Fruit fly (Drosophila melanogaster): Measurements from ENCODE around the gene CG13133.

CG13133 gene

dm6 chr2L:10057236-10057635 is 35.0 kb downstream of the CG13133 start (continued):
- peak; percentile 80 for TF ChIP-seq CG11093 (GFP tag; IDR thresholded peaks at IDR 0.05)
- no peak for TF ChIP-seq aop (GFP tag; IDR thresholded peaks at IDR 0.05)
- peak; percentile 60 for TF ChIP-seq Sox100B (GFP tag; optimal IDR thresholded peaks at IDR 0.05)
- no peak for TF ChIP-seq CG13287 (GFP tag; IDR thresholded peaks at IDR 0.05; ENCODE audit: partially characterized antibody)
- no peak for TF ChIP-seq CG14965 (GFP tag; optimal IDR thresholded peaks at IDR 0.05; ENCODE audit: borderline replicate concordance)
- peak; percentile 24 for TF ChIP-seq CG5180 (GFP tag; optimal IDR thresholded peaks at IDR 0.05)
- peak; percentile 82 for TF ChIP-seq Hsf (GFP tag; optimal IDR thresholded peaks at IDR 0.05)
- no peak for TF ChIP-seq CG10431 (GFP tag; optimal IDR thresholded peaks at IDR 0.05)
- no peak for TF ChIP-seq pfk (GFP tag; optimal IDR thresholded peaks at IDR 0.05)
- TF ChIP-seq CG4424 (GFP tag; optimal IDR thresholded peaks at IDR 0.05), result peak; percentile 85
- TF ChIP-seq CG1832 (GFP tag; optimal IDR thresholded peaks at IDR 0.05), result no peak
- TF ChIP-seq Nf-YA (GFP tag; IDR thresholded peaks at IDR 0.05), result peak; percentile 64; the same call in 1 of the 2 replicates
- no peak for TF ChIP-seq sc (optimal IDR thresholded peaks at IDR 0.05)
- TF ChIP-seq sc (GFP tag; optimal IDR thresholded peaks at IDR 0.05), result peak; percentile 55
- peak; percentile 73 for TF ChIP-seq oc (tag; optimal IDR thresholded peaks at IDR 0.05)
- no peak for TF ChIP-seq chinmo (GFP tag; IDR thresholded peaks at IDR 0.05; ENCODE audit: partially characterized antibody)
- TF ChIP-seq CG3065 (GFP tag; optimal IDR thresholded peaks at IDR 0.05), result peak; percentile 32
- TF ChIP-seq CG12219 (GFP tag; optimal IDR thresholded peaks at IDR 0.05), result peak; percentile 65
- peak; percentile 49 for TF ChIP-seq CG12769 (tag; optimal IDR thresholded peaks at IDR 0.05)
- peak; percentile 23; the same call in 1 of the 2 replicates for TF ChIP-seq Atf6 (GFP tag; IDR thresholded peaks at IDR 0.05)
- TF ChIP-seq CG16815 (GFP tag; optimal IDR thresholded peaks at IDR 0.05), result peak; percentile 74
- TF ChIP-seq wdn (GFP tag; IDR thresholded peaks at IDR 0.05), result 0 out of 2 replicates have a peak, but pooled peaks have one; percentile 34
- peak; percentile 62 for TF ChIP-seq CG5245 (GFP tag; optimal IDR thresholded peaks at IDR 0.05)
- no peak for TF ChIP-seq CG6765 (GFP tag; optimal IDR thresholded peaks at IDR 0.05)
- no peak for TF ChIP-seq Nf-YC (tag; optimal IDR thresholded peaks at IDR 0.05)
- no peak for TF ChIP-seq pros (GFP tag; optimal IDR thresholded peaks at IDR 0.05)
- TF ChIP-seq CG7928 (GFP tag; optimal IDR thresholded peaks at IDR 0.05), result no peak
- peak; percentile 28 for TF ChIP-seq YL-1 (GFP tag; optimal IDR thresholded peaks at IDR 0.05)
- peak; percentile 86 for TF ChIP-seq ttk (GFP tag; IDR thresholded peaks at IDR 0.05)
- peak; percentile 75 for TF ChIP-seq CG1602 (GFP tag; optimal IDR thresholded peaks at IDR 0.05)
- TF ChIP-seq CG42726 (GFP tag; IDR thresholded peaks at IDR 0.05; ENCODE audit: partially characterized antibody), result no peak
- no peak; the same call in 1 of the 2 replicates for TF ChIP-seq Oaz (GFP tag; IDR thresholded peaks at IDR 0.05)
- TF ChIP-seq nau (GFP tag; optimal IDR thresholded peaks at IDR 0.05), result peak; percentile 72
- TF ChIP-seq CG7357 (GFP tag; IDR thresholded peaks at IDR 0.05), result peak; percentile 64; the same call in 1 of the 3 replicates
- TF ChIP-seq Hr39 (optimal IDR thresholded peaks at IDR 0.05), result no peak
- TF ChIP-seq ems (GFP tag; optimal IDR thresholded peaks at IDR 0.05), result peak; percentile 54
- peak; percentile 65 for TF ChIP-seq shn (GFP tag; optimal IDR thresholded peaks at IDR 0.05)
- TF ChIP-seq CG6791 (GFP tag; IDR thresholded peaks at IDR 0.05; ENCODE audit: partially characterized antibody), result 0 out of 3 replicates have a peak, but pooled peaks have one; percentile 13
- peak; percentile 88 for TF ChIP-seq dmrt11E (tag; optimal IDR thresholded peaks at IDR 0.05)
- peak; percentile 35 for TF ChIP-seq CG8924 (tag; optimal IDR thresholded peaks at IDR 0.05)
- TF ChIP-seq CTCF (GFP tag; optimal IDR thresholded peaks at IDR 0.05), result no peak
- peak; percentile 41 for TF ChIP-seq maf-S (GFP tag; optimal IDR thresholded peaks at IDR 0.05)
- peak; percentile 81; the same call in 2 of the 3 replicates for TF ChIP-seq CG3726 (GFP tag; IDR thresholded peaks at IDR 0.05)
- TF ChIP-seq Usf (GFP tag; optimal IDR thresholded peaks at IDR 0.05), result peak; percentile 56
- TF ChIP-seq z (GFP tag; IDR thresholded peaks at IDR 0.05), result no peak
- peak; percentile 54; the same call in 1 of the 2 replicates for TF ChIP-seq klu (GFP tag; IDR thresholded peaks at IDR 0.05)
- TF ChIP-seq hbn (GFP tag; IDR thresholded peaks at IDR 0.05; ENCODE audit: partially characterized antibody), result no peak
- TF ChIP-seq Hey (tag; optimal IDR thresholded peaks at IDR 0.05), result no peak
- no peak for TF ChIP-seq gcm2 (GFP tag; optimal IDR thresholded peaks at IDR 0.05)
- TF ChIP-seq HLH3B (GFP tag; IDR thresholded peaks at IDR 0.05), result peak; percentile 85
- no peak for TF ChIP-seq cas (GFP tag; IDR thresholded peaks at IDR 0.05)
